Worm (Caenorhabditis elegans) whole organism, mixed stage, embryonic: ENCODE measurements around the gene orc-4.

Experiments used
- M03D4.4 ChIP-seq: sonication (generic microtip); optimal IDR thresholded peaks from 2 replicates; lab custom pipeline; 2017; ENCODE audit warnings: mild to moderate bottlenecking, missing genetic modification characterization, missing compliant biosample characterization
- bed-3 ChIP-seq: fragments of 200-800 bp; sonication (Bioruptor generic); optimal IDR thresholded peaks from 3 replicates; lab custom pipeline; 2018; ENCODE audit warnings: mild to moderate bottlenecking, missing genetic modification characterization, moderate library complexity, missing compliant biosample characterization
- blmp-1 ChIP-seq: fragments of 150-350 bp; optimal IDR thresholded peaks from 2 replicates; lab custom pipeline; 2014; ENCODE audit warnings: missing biosample characterization, missing genetic modification characterization
- ceh-39 ChIP-seq: fragments of 150-350 bp; optimal IDR thresholded peaks from 2 replicates; lab custom pipeline; 2014; ENCODE audit warnings: missing biosample characterization, missing genetic modification characterization
- ceh-43 ChIP-seq: fragments of 200-800 bp; sonication (Bioruptor generic); optimal IDR thresholded peaks from 2 replicates; lab custom pipeline; 2018; ENCODE audit warnings: mild to moderate bottlenecking, missing genetic modification characterization, moderate library complexity, missing compliant biosample characterization
- ceh-83 ChIP-seq: fragments of 200-800 bp; sonication (Bioruptor generic); optimal IDR thresholded peaks from 2 replicates; lab custom pipeline; 2018; ENCODE audit warnings: mild to moderate bottlenecking, missing genetic modification characterization, missing compliant biosample characterization
- ces-1 ChIP-seq: fragments of 150-350 bp; optimal IDR thresholded peaks from 2 replicates; lab custom pipeline; 2014; ENCODE audit warnings: missing biosample characterization, missing genetic modification reagents, missing genetic modification characterization
- cnd-1 ChIP-seq: fragments of 200-800 bp; sonication (Bioruptor generic); optimal IDR thresholded peaks from 2 replicates; lab custom pipeline; 2018; ENCODE audit warnings: mild to moderate bottlenecking, missing genetic modification characterization, missing compliant biosample characterization
- drap-1 ChIP-seq: fragments of 200-800 bp; sonication (Bioruptor generic); optimal IDR thresholded peaks from 3 replicates; lab custom pipeline; 2018; ENCODE audit warnings: mild to moderate bottlenecking, missing genetic modification characterization, missing compliant biosample characterization
- elt-1 ChIP-seq: sonication (generic microtip); optimal IDR thresholded peaks from 2 replicates; lab custom pipeline; 2017; ENCODE audit warnings: missing genetic modification characterization, mild to moderate bottlenecking, missing compliant biosample characterization, antibody characterized with exemption, moderate library complexity, borderline replicate concordance; ENCODE audit not compliant: insufficient read depth
- elt-3 ChIP-seq: fragments of 150-350 bp; optimal IDR thresholded peaks from 2 replicates; lab custom pipeline; 2014; ENCODE audit warnings: missing biosample characterization, missing genetic modification characterization
- ham-2 ChIP-seq: fragments of 200-800 bp; sonication (Bioruptor generic); optimal IDR thresholded peaks from 2 replicates; lab custom pipeline; 2018; ENCODE audit warnings: mild to moderate bottlenecking, missing genetic modification characterization, missing compliant biosample characterization
- hlh-1 ChIP-seq: fragments of 150-350 bp; optimal IDR thresholded peaks from 2 replicates; lab custom pipeline; 2014; ENCODE audit warnings: missing biosample characterization, missing genetic modification reagents, missing genetic modification characterization
- lin-32 ChIP-seq: fragments of 200-800 bp; sonication (Bioruptor generic); optimal IDR thresholded peaks from 2 replicates; lab custom pipeline; 2018; ENCODE audit warnings: mild to moderate bottlenecking, missing genetic modification characterization, missing compliant biosample characterization
- lsy-2 ChIP-seq: fragments of 150-350 bp; optimal IDR thresholded peaks from 2 replicates; lab custom pipeline; 2014; ENCODE audit warnings: missing biosample characterization, missing genetic modification characterization
- mep-1 ChIP-seq: fragments of 150-350 bp; optimal IDR thresholded peaks from 2 replicates; lab custom pipeline; 2017; ENCODE audit warnings: missing biosample characterization, missing genetic modification reagents, missing genetic modification characterization, inconsistent platforms
- nhr-12 ChIP-seq: fragments of 150-350 bp; optimal IDR thresholded peaks from 2 replicates; lab custom pipeline; 2014; ENCODE audit warnings: missing biosample characterization, missing genetic modification characterization
- nhr-2 ChIP-seq: fragments of 150-350 bp; optimal IDR thresholded peaks from 2 replicates; lab custom pipeline; 2014; ENCODE audit warnings: missing biosample characterization, missing genetic modification characterization
- nhr-237 ChIP-seq: fragments of 150-350 bp; optimal IDR thresholded peaks from 2 replicates; lab custom pipeline; 2014; ENCODE audit warnings: missing biosample characterization, missing genetic modification characterization
- nhr-28 ChIP-seq: fragments of 150-350 bp; optimal IDR thresholded peaks from 2 replicates; lab custom pipeline; 2014; ENCODE audit warnings: missing biosample characterization, missing genetic modification characterization
- nhr-76 ChIP-seq: sonication (generic microtip); optimal IDR thresholded peaks from 2 replicates; lab custom pipeline; 2017; ENCODE audit warnings: missing biosample characterization, missing genetic modification characterization
- pha-4 ChIP-seq: fragments of 150-350 bp; optimal IDR thresholded peaks from 2 replicates; lab custom pipeline; 2018; ENCODE audit warnings: missing biosample characterization, missing genetic modification reagents, missing genetic modification characterization
- sem-2 ChIP-seq: fragments of 200-800 bp; sonication (Bioruptor generic); optimal IDR thresholded peaks from 2 replicates; lab custom pipeline; 2018; ENCODE audit warnings: mild to moderate bottlenecking, missing genetic modification characterization, missing compliant biosample characterization
- snpc-4 ChIP-seq: fragments of 150-350 bp; optimal IDR thresholded peaks from 2 replicates; lab custom pipeline; 2014; ENCODE audit warnings: missing biosample characterization, missing genetic modification characterization
- sptf-1 ChIP-seq: sonication (generic microtip); optimal IDR thresholded peaks from 2 replicates; lab custom pipeline; 2017; ENCODE audit warnings: mild to moderate bottlenecking, missing genetic modification characterization, moderate library complexity, missing compliant biosample characterization
- tbx-8 ChIP-seq: fragments of 200-800 bp; sonication (Bioruptor generic); optimal IDR thresholded peaks from 2 replicates; lab custom pipeline; 2018; ENCODE audit warnings: mild to moderate bottlenecking, missing genetic modification characterization, moderate library complexity, missing compliant biosample characterization
- unc-62 ChIP-seq: fragments of 150-350 bp; optimal IDR thresholded peaks from 2 replicates; lab custom pipeline; 2014; ENCODE audit warnings: missing biosample characterization, missing genetic modification reagents, missing genetic modification characterization
- zip-8 ChIP-seq: fragments of 150-350 bp; optimal IDR thresholded peaks from 2 replicates; lab custom pipeline; 2014; ENCODE audit warnings: missing biosample characterization, missing genetic modification characterization
- ztf-11 ChIP-seq: fragments of 150-350 bp; optimal IDR thresholded peaks from 2 replicates; lab custom pipeline; 2014; ENCODE audit warnings: missing biosample characterization, missing genetic modification characterization

orc-4 gene

ce11 chrIII:10652833-10653232 is 6.9 kb downstream of the orc-4 start:
- no peak for TF ChIP-seq cnd-1 (tag; lab: Kevin White, UChicago)
- TF ChIP-seq zip-8: peak; percentile 79

- no peak for TF ChIP-seq nhr-237 (tag; lab: Kevin White, UChicago)
- peak; percentile 91 for TF ChIP-seq blmp-1 (tag; lab: Kevin White, UChicago)
- no peak for TF ChIP-seq ham-2 (GFP tag; lab: Kevin White, UChicago)
- peak; percentile 11 for TF ChIP-seq zip-8
Observed at ce11 chrIII:10653479-10653878, 7.5 kb downstream of the orc-4 start.

- TF ChIP-seq tbx-8 (GFP tag; lab: Kevin White, UChicago) (no peak), ztf-11 (tag; lab: Kevin White, UChicago) (no peak), zip-8 (no peak), nhr-237 (tag; lab: Kevin White, UChicago) (no peak), unc-62 (GFP tag; lab: Kevin White, UChicago) (no peak), ceh-39 (tag; lab: Kevin White, UChicago) (no peak), nhr-12 (no peak)
Observed at ce11 chrIII:10654718-10655117, 8.7 kb downstream of the orc-4 start, which contains the start of gene cnt-2. cnt-2 (plus strand) TSS chrIII:10655018.

- no peak for TF ChIP-seq elt-1
- TF ChIP-seq M03D4.4 (tag; lab: Kevin White, UChicago): no peak
- no peak for TF ChIP-seq bed-3 (GFP tag; lab: Kevin White, UChicago)
- no peak for TF ChIP-seq nhr-28 (tag; lab: Kevin White, UChicago)
- TF ChIP-seq hlh-1 (tag; lab: Kevin White, UChicago): no peak
- TF ChIP-seq snpc-4: no peak
- TF ChIP-seq lsy-2: no peak
- TF ChIP-seq ceh-83 (GFP tag; lab: Kevin White, UChicago): no peak
- TF ChIP-seq nhr-2: no peak
- no peak for TF ChIP-seq nhr-237 (tag; lab: Kevin White, UChicago)
Observed at ce11 chrIII:10656069-10656468, 10.1 kb downstream of the orc-4 start.

ce11 chrIII:10657661-10658060 is 11.7 kb downstream of the orc-4 start:
- TF ChIP-seq unc-62 (GFP tag; lab: Kevin White, UChicago): no peak
- no peak for TF ChIP-seq sptf-1 (tag; lab: Kevin White, UChicago)
- TF ChIP-seq ces-1: peak; percentile 68
- TF ChIP-seq, all 35 proteins: peak for 1

- no peak for TF ChIP-seq nhr-12
- TF ChIP-seq M03D4.4 (tag; lab: Kevin White, UChicago): peak; percentile 1
Observed at ce11 chrIII:10658394-10658793, 12.4 kb downstream of the orc-4 start.

ce11 chrIII:10661292-10661691 is 15.3 kb downstream of the orc-4 start:
- TF ChIP-seq M03D4.4 (tag; lab: Kevin White, UChicago) (no peak), ham-2 (GFP tag; lab: Kevin White, UChicago) (peak; percentile 50)
- TF ChIP-seq, all 35 proteins: peak for 1

- TF ChIP-seq hlh-1 (tag; lab: Kevin White, UChicago) (peak; percentile 96), lsy-2 (no peak)
Observed at ce11 chrIII:10666640-10667039, 20.7 kb downstream of the orc-4 start.

- TF ChIP-seq ham-2 (GFP tag; lab: Kevin White, UChicago) (peak; percentile 10), blmp-1 (tag; lab: Kevin White, UChicago) (peak; percentile 70), ceh-83 (GFP tag; lab: Kevin White, UChicago) (peak; percentile 42), pha-4 (no peak), nhr-237 (tag; lab: Kevin White, UChicago) (no peak), tbx-8 (GFP tag; lab: Kevin White, UChicago) (no peak)
Observed at ce11 chrIII:10671894-10672293, 25.9 kb downstream of the orc-4 start.

ce11 chrIII:10678971-10679370 is 33.0 kb downstream of the orc-4 start, which contains the start of gene Y39A1A.16:
Y39A1A.16 (plus strand) TSS chrIII:10679271.
- no peak for TF ChIP-seq nhr-28 (tag; lab: Kevin White, UChicago)
- TF ChIP-seq drap-1 (GFP tag; lab: Kevin White, UChicago): no peak
- TF ChIP-seq sptf-1 (tag; lab: Kevin White, UChicago): no peak
- TF ChIP-seq pha-4: no peak
- no peak for TF ChIP-seq sem-2 (GFP tag; lab: Kevin White, UChicago)
- TF ChIP-seq elt-1: no peak
- TF ChIP-seq nhr-12: no peak
- no peak for TF ChIP-seq nhr-2
- no peak for TF ChIP-seq ham-2 (GFP tag; lab: Kevin White, UChicago)
- TF ChIP-seq blmp-1 (tag; lab: Kevin White, UChicago): no peak
- no peak for TF ChIP-seq nhr-237 (tag; lab: Kevin White, UChicago)
- no peak for TF ChIP-seq nhr-76
- TF ChIP-seq hlh-1 (tag; lab: Kevin White, UChicago): no peak
- TF ChIP-seq ceh-43 (GFP tag; lab: Kevin White, UChicago): no peak
- TF ChIP-seq ces-1: no peak
- TF ChIP-seq ztf-11 (tag; lab: Kevin White, UChicago): no peak
- no peak for TF ChIP-seq mep-1
- no peak for TF ChIP-seq elt-3 (tag; lab: Kevin White, UChicago)
- no peak for TF ChIP-seq lin-32 (GFP tag; lab: Kevin White, UChicago)
- TF ChIP-seq M03D4.4 (tag; lab: Kevin White, UChicago): no peak
